1 worm cellular context compared by ENCODE assay signal in genomic region chrX:1096808-1097207, ce11.
TF ChIP-seq lines count a peak whose summit lies in the region.

pigx-1 (minus strand) TSS chrX:1097013.
rme-6 (plus strand) TSS chrX:1097152.

TF ChIP-seq in whole organism, L1 larva, 84 proteins besides CTCF, POLR2A, EP300 and RAD21 (continued from another document):
- TF ChIP-seq ceh-82 (tag; optimal IDR thresholded peaks at IDR 0.05; lab: Kevin White, UChicago): peak in 1 of 3 experiments; percentile 28
- TF ChIP-seq sptf-1 (tag; optimal IDR thresholded peaks at IDR 0.05; lab: Kevin White, UChicago): no peak
- TF ChIP-seq F16B12.6 (tag; optimal IDR thresholded peaks at IDR 0.05; lab: Kevin White, UChicago): peak; percentile 83
- no peak for TF ChIP-seq fkh-4 (tag; optimal IDR thresholded peaks at IDR 0.05; lab: Kevin White, UChicago; ENCODE audit: borderline replicate concordance)
- TF ChIP-seq egl-27 (tag; optimal IDR thresholded peaks at IDR 0.05; lab: Kevin White, UChicago): no peak
- no peak for TF ChIP-seq nhr-20 (tag; optimal IDR thresholded peaks at IDR 0.05; lab: Kevin White, UChicago)
- TF ChIP-seq lin-35 (GFP tag; optimal IDR thresholded peaks at IDR 0.05; lab: Kevin White, UChicago): peak in 1 of 2 experiments; percentile 6
- TF ChIP-seq nhr-12 (tag; optimal IDR thresholded peaks at IDR 0.05; lab: Kevin White, UChicago): no peak
- peak; percentile 1 for TF ChIP-seq xbp-1 (tag; optimal IDR thresholded peaks at IDR 0.05; lab: Kevin White, UChicago)
- peak; percentile 3 for TF ChIP-seq rnt-1 (tag; optimal IDR thresholded peaks at IDR 0.05; lab: Kevin White, UChicago)
- no peak for TF ChIP-seq pqm-1 (tag; optimal IDR thresholded peaks at IDR 0.05; lab: Kevin White, UChicago)
- no peak for TF ChIP-seq hlh-4 (tag; optimal IDR thresholded peaks at IDR 0.05; lab: Kevin White, UChicago)
- peak in 1 of 2 experiments; percentile 39 for TF ChIP-seq lsy-2 (tag; optimal IDR thresholded peaks at IDR 0.05; lab: Kevin White, UChicago)
- TF ChIP-seq elt-2 (tag; optimal IDR thresholded peaks at IDR 0.05; lab: Kevin White, UChicago): no peak
- no peak for TF ChIP-seq mab-9 (GFP tag; IDR thresholded peaks at IDR 0.05; lab: Robert Waterston, UW)
- no peak for TF ChIP-seq ceh-88 (GFP tag; IDR thresholded peaks at IDR 0.05; lab: Robert Waterston, UW)
- TF ChIP-seq mep-1 (tag; optimal IDR thresholded peaks at IDR 0.05; lab: Kevin White, UChicago): peak; percentile 51
- TF ChIP-seq ceh-63 (GFP tag; optimal IDR thresholded peaks at IDR 0.05; lab: Kevin White, UChicago): no peak
- peak; percentile 36 for TF ChIP-seq nhr-47 (tag; optimal IDR thresholded peaks at IDR 0.05; lab: Kevin White, UChicago)
- TF ChIP-seq C04F5.9 (tag; optimal IDR thresholded peaks at IDR 0.05; lab: Kevin White, UChicago): no peak
- peak; percentile 34 for TF ChIP-seq nhr-71 (tag; optimal IDR thresholded peaks at IDR 0.05; lab: Kevin White, UChicago)
- TF ChIP-seq ama-1 (optimal IDR thresholded peaks at IDR 0.05; lab: Kevin White, UChicago): no peak
- TF ChIP-seq unc-30 (tag; optimal IDR thresholded peaks at IDR 0.05; lab: Kevin White, UChicago): no peak
- no peak for TF ChIP-seq lin-14 (GFP tag; optimal IDR thresholded peaks at IDR 0.05; lab: Kevin White, UChicago)
- TF ChIP-seq fkh-10 (GFP tag; optimal IDR thresholded peaks at IDR 0.05; lab: Kevin White, UChicago): no peak
- TF ChIP-seq nhr-85 (tag; lab: Kevin White, UChicago): no peak
- TF ChIP-seq isw-1 (GFP tag; IDR thresholded peaks at IDR 0.05; lab: Robert Waterston, UW): no peak
- no peak for TF ChIP-seq nhr-237 (tag; optimal IDR thresholded peaks at IDR 0.05; lab: Kevin White, UChicago)
- no peak for TF ChIP-seq ztf-11 (tag; optimal IDR thresholded peaks at IDR 0.05; lab: Kevin White, UChicago)
- no peak for TF ChIP-seq zag-1 (tag; optimal IDR thresholded peaks at IDR 0.05; lab: Kevin White, UChicago)
- no peak for TF ChIP-seq ets-5 (GFP tag; IDR thresholded peaks at IDR 0.05; lab: Robert Waterston, UW)
- peak; percentile 40 for TF ChIP-seq skn-1 (tag; optimal IDR thresholded peaks at IDR 0.05; lab: Kevin White, UChicago)
- no peak for TF ChIP-seq nhr-77 (tag; optimal IDR thresholded peaks at IDR 0.05; lab: Kevin White, UChicago)
